Worm (Caenorhabditis elegans): Measurements from ENCODE around the gene Y38H8A.4.

Y38H8A.4 gene

DNA sequence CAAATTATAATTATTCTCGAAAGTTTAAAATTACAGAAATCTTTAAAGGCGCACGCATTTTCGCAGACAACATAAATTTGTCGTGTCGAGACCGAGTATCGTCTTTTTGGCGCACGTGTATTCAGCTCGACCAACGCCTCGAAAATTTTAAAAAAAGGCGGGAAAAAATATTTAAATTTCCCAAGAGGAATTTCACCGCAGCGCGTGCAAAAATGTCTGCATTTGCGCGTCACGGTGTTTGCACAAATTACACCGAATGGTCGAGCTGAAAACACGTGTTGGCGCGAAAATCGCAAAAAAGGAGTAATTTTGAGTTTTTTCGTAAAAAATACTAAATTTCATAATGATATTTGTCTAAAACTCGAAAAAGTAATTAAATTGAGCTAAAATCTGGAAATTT lies 21.4 kb downstream of the Y38H8A.4 start (continued):
- TF ChIP-seq Y53G8AR.9 (GFP tag; conservative IDR thresholded peaks at IDR 0.05) (no peak), sdz-38 (tag; optimal IDR thresholded peaks at IDR 0.05) (no peak), ztf-22 (GFP tag; optimal IDR thresholded peaks at IDR 0.05) (no peak), cebp-1 (GFP tag; IDR thresholded peaks at IDR 0.05) (no peak), cebp-1 (tag; optimal IDR thresholded peaks at IDR 0.05) (no peak), attf-3 (GFP tag; conservative IDR thresholded peaks at IDR 0.05) (no peak), tlf-1 (GFP tag; optimal IDR thresholded peaks at IDR 0.05) (peak; percentile 34), rcor-1 (GFP tag; IDR thresholded peaks at IDR 0.05) (no peak), bed-1 (GFP tag; IDR thresholded peaks at IDR 0.05) (no peak), let-607 (tag; optimal IDR thresholded peaks at IDR 0.05) (no peak), Y79H2A.3 (GFP tag; conservative IDR thresholded peaks at IDR 0.05) (no peak), madf-6 (GFP tag; IDR thresholded peaks at IDR 0.05) (peak; percentile 71), mes-4 (tag; optimal IDR thresholded peaks at IDR 0.05) (no peak), Y95B8A.8 (GFP tag; IDR thresholded peaks at IDR 0.05) (no peak), C06A6.2 (GFP tag; conservative IDR thresholded peaks at IDR 0.05) (no peak), hsf-1 (GFP tag; IDR thresholded peaks at IDR 0.05) (no peak), C17E4.6 (GFP tag; IDR thresholded peaks at IDR 0.05) (no peak), dpl-1 (GFP tag; optimal IDR thresholded peaks at IDR 0.05) (peak; percentile 30), aptf-3 (GFP tag; IDR thresholded peaks at IDR 0.05) (no peak), him-1 (tag; optimal IDR thresholded peaks at IDR 0.05) (peak; percentile 32), mxl-1 (tag; optimal IDR thresholded peaks at IDR 0.05) (no peak), dpff-1 (tag; optimal IDR thresholded peaks at IDR 0.05) (no peak), unc-130 (GFP tag; optimal IDR thresholded peaks at IDR 0.05) (no peak), F55B11.4 (tag; optimal IDR thresholded peaks at IDR 0.05; ENCODE audit: borderline replicate concordance, insufficient read depth) (no peak), snpc-4 (GFP tag; optimal IDR thresholded peaks at IDR 0.05) (no peak), snpc-4 (tag; optimal IDR thresholded peaks at IDR 0.05) (peak in 1 of 4 experiments; percentile 22), T26A5.8 (tag; optimal IDR thresholded peaks at IDR 0.05) (no peak), cebp-2 (GFP tag; IDR thresholded peaks at IDR 0.05) (no peak), madf-10 (tag; optimal IDR thresholded peaks at IDR 0.05) (no peak), ekl-4 (GFP tag; IDR thresholded peaks at IDR 0.05) (no peak), ztf-6 (GFP tag; IDR thresholded peaks at IDR 0.05) (no peak), nhr-90 (tag; optimal IDR thresholded peaks at IDR 0.05) (no peak), lag-1 (GFP tag; IDR thresholded peaks at IDR 0.05) (no peak), attf-6 (GFP tag; IDR thresholded peaks at IDR 0.05) (peak; percentile 33; the same call in 1 of the 2 replicates), K12H6.12 (tag; optimal IDR thresholded peaks at IDR 0.05) (no peak), athp-1 (tag; optimal IDR thresholded peaks at IDR 0.05) (no peak), nfyb-1 (GFP tag; IDR thresholded peaks at IDR 0.05) (no peak), lin-40 (tag; optimal IDR thresholded peaks at IDR 0.05) (no peak), F49E8.2 (tag; optimal IDR thresholded peaks at IDR 0.05; ENCODE audit: insufficient read depth) (no peak), unc-62 (GFP tag; optimal IDR thresholded peaks at IDR 0.05) (no peak), sea-2 (GFP tag; IDR thresholded peaks at IDR 0.05) (no peak), bed-2 (GFP tag; IDR thresholded peaks at IDR 0.05) (no peak), hmg-1.2 (GFP tag; IDR thresholded peaks at IDR 0.05) (no peak), ztf-25 (GFP tag; IDR thresholded peaks at IDR 0.05) (no peak), B0019.2 (GFP tag; conservative IDR thresholded peaks at IDR 0.05) (no peak), F57A8.1 (GFP tag; optimal IDR thresholded peaks at IDR 0.05) (no peak), B0035.1 (tag; optimal IDR thresholded peaks at IDR 0.05) (no peak), T07F8.4 (tag; optimal IDR thresholded peaks at IDR 0.05) (no peak), F39B2.1 (GFP tag; IDR thresholded peaks at IDR 0.05) (no peak), ZK185.1 (tag; optimal IDR thresholded peaks at IDR 0.05; ENCODE audit: poor library complexity, severe bottlenecking) (no peak)

Data from whole organism, young adult.